Fruit fly (Drosophila melanogaster): ENCODE data around the gene CG12974.

- TF ChIP-seq CG8478 (optimal IDR thresholded peaks at IDR 0.05) = no peak
- no peak for TF ChIP-seq psq (optimal IDR thresholded peaks at IDR 0.05)
- TF ChIP-seq pan (optimal IDR thresholded peaks at IDR 0.05) = no peak
These were observed 4.6 kb downstream of the CG12974 start, which contains the start of gene ppl for dm6 chr3L:21280996-21281691.

Measured in whole organism.